Worm (Caenorhabditis elegans) whole organism, L4 larva: ENCODE data around the gene B0304.2.

Experiments
- daf-8 ChIP-seq: fragments of 200-800 bp; sonication (Bioruptor generic); IDR thresholded peaks from 2 replicates; pipeline ENCODE4 v1.3.6; 2022; ENCODE audit warnings: missing genetic modification characterization, missing compliant biosample characterization
- hlh-11 ChIP-seq: fragments of 200-800 bp; sonication (Bioruptor generic); optimal IDR thresholded peaks from 2 replicates; lab custom pipeline; 2018; ENCODE audit warnings: mild to moderate bottlenecking, missing genetic modification characterization, missing compliant biosample characterization
- hlh-30 ChIP-seq: sonication (generic microtip); optimal IDR thresholded peaks from 2 replicates; lab custom pipeline; 2017; ENCODE audit warnings: antibody characterized with exemption, mild to moderate bottlenecking, missing genetic modification characterization, missing compliant biosample characterization; ENCODE audit not compliant: insufficient read depth
- mxl-3 ChIP-seq: fragments of 200-800 bp; sonication (Bioruptor generic); optimal IDR thresholded peaks from 2 replicates; lab custom pipeline; 2018; ENCODE audit warnings: mild to moderate bottlenecking, missing genetic modification characterization, missing compliant biosample characterization
- nhr-41 ChIP-seq: fragments of 200-800 bp; sonication (Bioruptor generic); IDR thresholded peaks from 2 replicates; pipeline ENCODE4 v1.3.6; 2022; ENCODE audit warnings: missing genetic modification reagents, missing genetic modification characterization, missing compliant biosample characterization
- unc-39 ChIP-seq: sonication (generic microtip); optimal IDR thresholded peaks from 2 replicates; lab custom pipeline; 2017; ENCODE audit warnings: missing biosample characterization, missing genetic modification characterization
- zip-2 ChIP-seq: fragments of 150-350 bp; optimal IDR thresholded peaks from 2 replicates; lab custom pipeline; 2014; ENCODE audit warnings: missing biosample characterization, missing genetic modification characterization
- ztf-11 ChIP-seq: fragments of 150-350 bp; optimal IDR thresholded peaks from 2 replicates; lab custom pipeline; 2014; ENCODE audit warnings: missing biosample characterization, missing genetic modification characterization

DNA sequence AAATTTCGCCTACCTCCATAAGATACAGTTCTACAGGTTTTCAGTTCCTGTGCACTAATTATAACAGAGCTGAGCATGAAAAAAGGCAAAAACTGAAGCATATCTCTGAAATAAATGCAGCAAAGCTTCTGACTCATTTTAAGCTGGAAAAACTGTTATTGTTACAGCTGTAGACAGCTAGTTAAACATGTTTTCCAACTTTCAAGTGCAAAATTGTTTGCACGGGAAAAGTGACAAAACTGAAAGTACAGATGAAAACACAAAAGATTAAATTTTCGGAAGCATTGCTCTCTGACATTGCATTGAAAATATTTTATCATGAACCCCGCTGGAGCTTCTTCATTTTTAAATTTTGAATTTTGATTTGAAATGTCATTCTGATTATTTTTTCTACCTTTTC lies 32.7 kb upstream of the B0304.2 start, which contains the start of gene T05C1.5:
- no peak for TF ChIP-seq daf-8
- no peak for TF ChIP-seq unc-39 (tag; lab: Kevin White, UChicago)
- TF ChIP-seq ztf-11 (tag; lab: Kevin White, UChicago): no peak
- no peak for TF ChIP-seq zip-2 (tag; lab: Kevin White, UChicago)
- no peak for TF ChIP-seq nhr-41 (GFP tag; lab: Robert Waterston, UW)
- no peak for TF ChIP-seq hlh-30 (tag; lab: Kevin White, UChicago)
- no peak for TF ChIP-seq hlh-11 (tag; lab: Kevin White, UChicago)
- TF ChIP-seq mxl-3 (GFP tag; lab: Kevin White, UChicago): no peak
